Worm (Caenorhabditis elegans): ENCODE measurements around the gene mex-1.

Gene mex-1

ce11 chrII:12008772-12009171 is 40.3 kb downstream of the mex-1 start, which contains the start of gene glb-29:
TSS of gene glb-29 (plus strand) at chrII:12009072.
- TF ChIP-seq fkh-2 (tag; optimal IDR thresholded peaks at IDR 0.05): no peak
- TF ChIP-seq nhr-77 (tag; optimal IDR thresholded peaks at IDR 0.05): no peak
- no peak for TF ChIP-seq lin-15B (tag; optimal IDR thresholded peaks at IDR 0.05)
- no peak for TF ChIP-seq jun-1 (tag; optimal IDR thresholded peaks at IDR 0.05)
- no peak for TF ChIP-seq lsy-12 (tag; optimal IDR thresholded peaks at IDR 0.05)
- no peak for TF ChIP-seq tbx-2 (tag; optimal IDR thresholded peaks at IDR 0.05)
- no peak for TF ChIP-seq nfya-1 (tag; optimal IDR thresholded peaks at IDR 0.05; ENCODE audit: insufficient read depth)
- no peak for TF ChIP-seq nhr-28 (tag; optimal IDR thresholded peaks at IDR 0.05)
- TF ChIP-seq ztf-11 (tag; optimal IDR thresholded peaks at IDR 0.05): no peak
- TF ChIP-seq eor-1 (tag; optimal IDR thresholded peaks at IDR 0.05): no peak
- TF ChIP-seq nhr-237 (tag; optimal IDR thresholded peaks at IDR 0.05): no peak
- TF ChIP-seq mdl-1 (tag; optimal IDR thresholded peaks at IDR 0.05): no peak
- TF ChIP-seq elt-2 (tag; optimal IDR thresholded peaks at IDR 0.05): no peak
- TF ChIP-seq ama-1 (optimal IDR thresholded peaks at IDR 0.05): no peak
- no peak for TF ChIP-seq nhr-11 (tag; optimal IDR thresholded peaks at IDR 0.05)
- TF ChIP-seq fkh-10 (GFP tag; optimal IDR thresholded peaks at IDR 0.05): no peak
- no peak for TF ChIP-seq nhr-25 (tag; optimal IDR thresholded peaks at IDR 0.05)
- TF ChIP-seq nhr-76 (tag; optimal IDR thresholded peaks at IDR 0.05): no peak
- no peak for TF ChIP-seq pha-4 (tag; optimal IDR thresholded peaks at IDR 0.05)

All from whole organism, L3 larva.